Fruit fly (Drosophila melanogaster) whole organism, prepupa: Measurements from ENCODE around the gene Mic26-27.

ENCODE experiments used
- Blimp-1 ChIP-seq: fragments of 200-800 bp; sonication (Bioruptor generic); optimal IDR thresholded peaks from 3 replicates; lab custom pipeline; 2017; ENCODE audit warnings: missing biosample characterization, missing genetic modification characterization, mild to moderate bottlenecking, moderate library complexity, missing genetic modification reagents
- CG10631 ChIP-seq: fragments of 200-800 bp; sonication (Bioruptor generic); optimal IDR thresholded peaks from 2 replicates; lab custom pipeline; 2016; ENCODE audit warnings: missing biosample characterization, missing genetic modification characterization
- CG10669 ChIP-seq: fragments of 200-800 bp; sonication (Bioruptor generic); optimal IDR thresholded peaks from 3 replicates; lab custom pipeline; 2018; ENCODE audit warnings: missing biosample characterization, mild to moderate bottlenecking, missing genetic modification characterization, moderate library complexity
- CG11762 ChIP-seq: fragments of 200-800 bp; sonication (Bioruptor generic); optimal IDR thresholded peaks from 3 replicates; lab custom pipeline; 2016; ENCODE audit warnings: missing biosample characterization, missing genetic modification characterization; ENCODE audit not compliant: insufficient read depth
- CG1621 ChIP-seq: fragments of 200-800 bp; sonication (Bioruptor generic); optimal IDR thresholded peaks from 3 replicates; lab custom pipeline; 2018; ENCODE audit warnings: missing biosample characterization, mild to moderate bottlenecking, missing genetic modification characterization
- CG16779 ChIP-seq: fragments of 200-800 bp; sonication (Bioruptor generic); optimal IDR thresholded peaks from 3 replicates; lab custom pipeline; 2017; ENCODE audit warnings: missing biosample characterization, mild to moderate bottlenecking, missing genetic modification characterization
- CG3032 ChIP-seq: fragments of 200-800 bp; optimal IDR thresholded peaks from 2 replicates; lab custom pipeline; 2019; ENCODE audit warnings: missing biosample characterization, mild to moderate bottlenecking, missing genetic modification characterization, moderate library complexity
- CG31627 ChIP-seq: fragments of 200-800 bp; sonication (Bioruptor generic); optimal IDR thresholded peaks from 3 replicates; lab custom pipeline; 2016; ENCODE audit warnings: missing biosample characterization, missing genetic modification characterization
- CG34406 ChIP-seq: fragments of 200-800 bp; sonication (Bioruptor generic); optimal IDR thresholded peaks from 3 replicates; lab custom pipeline; 2016; ENCODE audit warnings: missing biosample characterization, missing genetic modification characterization
- CG3919 ChIP-seq: fragments of 200-800 bp; sonication (Bioruptor generic); optimal IDR thresholded peaks from 3 replicates; lab custom pipeline; 2016; ENCODE audit warnings: missing biosample characterization, missing genetic modification characterization
- CG4318 ChIP-seq: fragments of 200-800 bp; sonication (Bioruptor generic); optimal IDR thresholded peaks from 3 replicates; lab custom pipeline; 2017; ENCODE audit warnings: missing biosample characterization, mild to moderate bottlenecking, missing genetic modification characterization
- CG6163 ChIP-seq: fragments of 200-800 bp; sonication (Bioruptor generic); IDR thresholded peaks from 3 replicates; pipeline ENCODE4 v1.3.6; 2022; ENCODE audit warnings: missing biosample characterization, missing genetic modification characterization
- CG6808 ChIP-seq: fragments of 200-800 bp; sonication (Bioruptor generic); optimal IDR thresholded peaks from 3 replicates; lab custom pipeline; 2017; ENCODE audit warnings: missing biosample characterization, missing genetic modification characterization, mild to moderate bottlenecking, moderate library complexity, missing genetic modification reagents
- CG6854 ChIP-seq: fragments of 200-800 bp; sonication (Bioruptor generic); optimal IDR thresholded peaks from 2 replicates; lab custom pipeline; 2017; ENCODE audit warnings: missing biosample characterization, mild to moderate bottlenecking, missing genetic modification characterization
- CG7368 ChIP-seq: fragments of 200-800 bp; sonication (Bioruptor generic); optimal IDR thresholded peaks from 3 replicates; lab custom pipeline; 2016; ENCODE audit warnings: missing biosample characterization, missing genetic modification characterization
- CG8119 ChIP-seq: fragments of 200-800 bp; sonication (Bioruptor generic); IDR thresholded peaks from 3 replicates; pipeline ENCODE4 v1.3.6; 2022; ENCODE audit warnings: missing biosample characterization, missing genetic modification characterization
- CG8632 ChIP-seq: fragments of 200-800 bp; sonication (Bioruptor generic); optimal IDR thresholded peaks from 3 replicates; lab custom pipeline; 2016; ENCODE audit warnings: missing biosample characterization, missing genetic modification characterization
- CG9139 ChIP-seq: fragments of 200-800 bp; sonication (Bioruptor generic); optimal IDR thresholded peaks from 3 replicates; lab custom pipeline; 2017; ENCODE audit warnings: missing biosample characterization, mild to moderate bottlenecking, missing genetic modification characterization
- Eip93F ChIP-seq: fragments of 200-800 bp; sonication (Bioruptor generic); optimal IDR thresholded peaks from 2 replicates; lab custom pipeline; 2016; ENCODE audit warnings: missing biosample characterization, mild to moderate bottlenecking, missing genetic modification characterization
- Ets21C ChIP-seq: fragments of 200-800 bp; sonication (Bioruptor generic); optimal IDR thresholded peaks from 3 replicates; lab custom pipeline; 2016; ENCODE audit warnings: missing biosample characterization, missing genetic modification characterization
- Ets96B ChIP-seq: fragments of 200-800 bp; optimal IDR thresholded peaks from 2 replicates; lab custom pipeline; 2019; ENCODE audit warnings: missing biosample characterization, mild to moderate bottlenecking, missing genetic modification characterization, moderate library complexity
- Hr38 ChIP-seq: sonication (Bioruptor generic); optimal IDR thresholded peaks from 2 replicates; lab custom pipeline; 2016; ENCODE audit warnings: missing biosample characterization, missing genetic modification characterization
- Hr39 ChIP-seq: fragments of 200-800 bp; sonication (Bioruptor generic); optimal IDR thresholded peaks from 2 replicates; lab custom pipeline; 2016; ENCODE audit warnings: missing biosample characterization, missing genetic modification characterization
- Hr4 ChIP-seq: fragments of 200-800 bp; sonication (Bioruptor generic); optimal IDR thresholded peaks from 3 replicates; lab custom pipeline; 2016; ENCODE audit warnings: missing biosample characterization, missing genetic modification characterization
- Lpt ChIP-seq: fragments of 200-800 bp; sonication (Bioruptor generic); optimal IDR thresholded peaks from 3 replicates; lab custom pipeline; 2016; ENCODE audit warnings: missing biosample characterization, missing genetic modification characterization
- Met ChIP-seq: fragments of 200-800 bp; sonication (Bioruptor generic); optimal IDR thresholded peaks from 3 replicates; lab custom pipeline; 2016; ENCODE audit warnings: missing biosample characterization, missing genetic modification characterization
- Smox ChIP-seq: fragments of 200-800 bp; sonication (Bioruptor generic); optimal IDR thresholded peaks from 3 replicates; lab custom pipeline; 2016; ENCODE audit warnings: missing biosample characterization, missing genetic modification characterization
- Sox14 ChIP-seq: fragments of 200-800 bp; sonication (Bioruptor generic); optimal IDR thresholded peaks from 3 replicates; lab custom pipeline; 2016; ENCODE audit warnings: missing biosample characterization, missing genetic modification characterization
- Sox15 ChIP-seq: fragments of 200-800 bp; sonication (Bioruptor generic); optimal IDR thresholded peaks from 3 replicates; lab custom pipeline; 2016; ENCODE audit warnings: missing biosample characterization, missing genetic modification characterization
- achi ChIP-seq: fragments of 200-800 bp; sonication (Bioruptor generic); optimal IDR thresholded peaks from 3 replicates; lab custom pipeline; 2016; ENCODE audit warnings: missing biosample characterization, missing genetic modification characterization
- acj6 ChIP-seq: fragments of 200-800 bp; sonication (Bioruptor generic); optimal IDR thresholded peaks from 3 replicates; lab custom pipeline; 2016; ENCODE audit warnings: missing biosample characterization, missing genetic modification characterization
- cyc ChIP-seq: fragments of 200-800 bp; sonication (Bioruptor generic); optimal IDR thresholded peaks from 3 replicates; lab custom pipeline; 2016; ENCODE audit warnings: missing biosample characterization, missing genetic modification characterization
- dac ChIP-seq: fragments of 200-800 bp; sonication (Bioruptor generic); optimal IDR thresholded peaks from 2 replicates; lab custom pipeline; 2017; ENCODE audit warnings: missing biosample characterization, mild to moderate bottlenecking, missing genetic modification characterization
- dsx ChIP-seq: fragments of 200-800 bp; optimal IDR thresholded peaks from 3 replicates; lab custom pipeline; 2019; ENCODE audit warnings: missing biosample characterization, mild to moderate bottlenecking, missing genetic modification characterization, moderate library complexity; ENCODE audit not compliant: poor library complexity, severe bottlenecking
- eg ChIP-seq: fragments of 200-800 bp; sonication (Bioruptor generic); IDR thresholded peaks from 3 replicates; pipeline ENCODE4 v1.3.6; 2022; ENCODE audit warnings: missing biosample characterization, missing genetic modification characterization
- fkh ChIP-seq: fragments of 200-800 bp; sonication (Bioruptor generic); optimal IDR thresholded peaks from 3 replicates; lab custom pipeline; 2017; ENCODE audit warnings: missing biosample characterization, mild to moderate bottlenecking, missing genetic modification characterization, moderate library complexity
- lz ChIP-seq: fragments of 200-800 bp; sonication (Bioruptor generic); optimal IDR thresholded peaks from 3 replicates; lab custom pipeline; 2016; ENCODE audit warnings: missing biosample characterization, missing genetic modification characterization
- net ChIP-seq: fragments of 200-800 bp; sonication (Bioruptor generic); optimal IDR thresholded peaks from 3 replicates; lab custom pipeline; 2016; ENCODE audit warnings: missing biosample characterization, missing genetic modification characterization
- spab ChIP-seq: fragments of 200-800 bp; sonication (Bioruptor generic); optimal IDR thresholded peaks from 2 replicates; lab custom pipeline; 2017; ENCODE audit warnings: missing biosample characterization, mild to moderate bottlenecking, missing genetic modification characterization, missing genetic modification reagents
- ss ChIP-seq, 2 experiments: fragments of 200-800 bp; sonication (Bioruptor generic); optimal IDR thresholded peaks; 2 replicates in 1 of 2; 3 replicates in 1 of 2; lab custom pipeline; 2017 to 2018; ENCODE audit warnings: mild to moderate bottlenecking in 2 of 2, missing biosample characterization in 2 of 2, missing genetic modification characterization in 2 of 2, moderate library complexity in 1 of 2
- svp ChIP-seq: fragments of 200-800 bp; sonication (Bioruptor generic); peaks from one replicate; lab custom pipeline; 2016; ENCODE audit warnings: missing biosample characterization, missing genetic modification characterization
- topi ChIP-seq: fragments of 200-800 bp; sonication (Bioruptor generic); optimal IDR thresholded peaks from 3 replicates; lab custom pipeline; 2016; ENCODE audit warnings: missing biosample characterization, missing genetic modification characterization
- vri ChIP-seq: fragments of 200-800 bp; sonication (Bioruptor generic); optimal IDR thresholded peaks from 3 replicates; lab custom pipeline; 2016; ENCODE audit warnings: missing biosample characterization, mild to moderate bottlenecking, missing genetic modification characterization

The Mic26-27 gene

dm6 chr3R:16151239-16151860 is 4.7 kb upstream of the Mic26-27 start, which contains the start of gene Fer2:
Gene Fer2 (minus strand): TSS chr3R:16151312.
- TF ChIP-seq spab (GFP tag; lab: Kevin White, UChicago) (peak; percentile 14), CG6854 (GFP tag; lab: Kevin White, UChicago) (no peak), CG6808 (GFP tag; lab: Kevin White, UChicago) (peak; percentile 58), net (no peak), CG7368 (GFP tag; lab: Kevin White, UChicago) (peak; percentile 17), cyc (peak; percentile 14), Ets96B (tag; lab: Kevin White, UChicago) (peak; percentile 49), Sox14 (GFP tag; lab: Kevin White, UChicago) (no peak), CG3032 (tag; lab: Kevin White, UChicago) (peak; percentile 25), CG1621 (no peak), CG11762 (peak; percentile 23), Met (GFP tag; lab: Kevin White, UChicago) (peak; percentile 24), CG10669 (GFP tag; lab: Kevin White, UChicago) (peak; percentile 54), vri (no peak), CG3919 (GFP tag; lab: Kevin White, UChicago) (peak; percentile 36), Hr4 (no peak)
- TF ChIP-seq, all 60 proteins: peak for 10

- TF ChIP-seq net: no peak
- TF ChIP-seq CG8119: no peak
- no peak for TF ChIP-seq CG34406 (GFP tag; lab: Kevin White, UChicago)
- no peak for TF ChIP-seq CG7368 (GFP tag; lab: Kevin White, UChicago)
- no peak for TF ChIP-seq topi (GFP tag; lab: Kevin White, UChicago)
- no peak for TF ChIP-seq fkh (GFP tag; lab: Kevin White, UChicago)
- no peak for TF ChIP-seq CG31627 (GFP tag; lab: Kevin White, UChicago)
- TF ChIP-seq vri: no peak
- TF ChIP-seq svp: no peak
- no peak for TF ChIP-seq CG4318
- no peak for TF ChIP-seq CG1621
These were observed 2.1 kb upstream of the Mic26-27 start for dm6 chr3R:16148712-16149111.

- peak; percentile 9 for TF ChIP-seq dsx (GFP tag; lab: Kevin White, UChicago)
- no peak for TF ChIP-seq CG16779 (tag; lab: Kevin White, UChicago)
- TF ChIP-seq spab (GFP tag; lab: Kevin White, UChicago): no peak
- TF ChIP-seq achi (GFP tag; lab: Kevin White, UChicago): no peak
- TF ChIP-seq CG10669 (GFP tag; lab: Kevin White, UChicago): no peak
- no peak for TF ChIP-seq dac (GFP tag; lab: Kevin White, UChicago)
- no peak for TF ChIP-seq lz (GFP tag; lab: Kevin White, UChicago)
- no peak for TF ChIP-seq Sox15 (GFP tag; lab: Kevin White, UChicago)
- no peak for TF ChIP-seq Smox (GFP tag; lab: Kevin White, UChicago)
- TF ChIP-seq CG6808 (GFP tag; lab: Kevin White, UChicago): peak; percentile 71
- TF ChIP-seq CG10631: no peak
These were observed 11.0 kb downstream of the Mic26-27 start for dm6 chr3R:16135616-16136015.

dm6 chr3R:16128471-16128870 is 18.2 kb downstream of the Mic26-27 start:
- no peak for TF ChIP-seq vri
- no peak for TF ChIP-seq CG10631
- TF ChIP-seq CG6808 (GFP tag; lab: Kevin White, UChicago): no peak
- TF ChIP-seq CG6854 (GFP tag; lab: Kevin White, UChicago): peak; percentile 44
- TF ChIP-seq dac (GFP tag; lab: Kevin White, UChicago): no peak
- TF ChIP-seq CG16779 (tag; lab: Kevin White, UChicago): no peak
- no peak for TF ChIP-seq Hr39 (GFP tag; lab: Kevin White, UChicago)
- no peak for TF ChIP-seq topi (GFP tag; lab: Kevin White, UChicago)
- TF ChIP-seq CG8632 (GFP tag; lab: Kevin White, UChicago): no peak
- TF ChIP-seq Hr38: no peak
- TF ChIP-seq Ets21C (GFP tag; lab: Kevin White, UChicago): no peak
- TF ChIP-seq CG11762: no peak
- TF ChIP-seq spab (GFP tag; lab: Kevin White, UChicago): no peak
- peak; percentile 49; the same call in 1 of the 3 replicates for TF ChIP-seq CG6163 (GFP tag; lab: Robert Waterston, UW)
- TF ChIP-seq eg (GFP tag; lab: Robert Waterston, UW): peak; percentile 41; the same call in 1 of the 3 replicates
- TF ChIP-seq Lpt (GFP tag; lab: Kevin White, UChicago): no peak
- no peak for TF ChIP-seq svp
- no peak for TF ChIP-seq Eip93F
- TF ChIP-seq CG9139 (GFP tag; lab: Kevin White, UChicago): no peak
- TF ChIP-seq Met (GFP tag; lab: Kevin White, UChicago): peak; percentile 3
- TF ChIP-seq CG3032 (tag; lab: Kevin White, UChicago): no peak
- no peak for TF ChIP-seq ss (GFP tag; optimal IDR thresholded peaks at IDR 0.05; lab: Kevin White, UChicago)
- no peak for TF ChIP-seq acj6
- TF ChIP-seq fkh (GFP tag; lab: Kevin White, UChicago): no peak
- TF ChIP-seq Blimp-1 (GFP tag; lab: Kevin White, UChicago): no peak
- TF ChIP-seq, all 60 proteins: peak for 4
